Fruit fly (Drosophila melanogaster): ENCODE measurements around the gene CG18787.

Gene CG18787

dm6 chr2L:12004211-12004979 lies 5.3 kb upstream of the CG18787 start (continued):
- TF ChIP-seq Ptx1 (GFP tag; IDR thresholded peaks at IDR 0.05) (no peak), fd102C (GFP tag; optimal IDR thresholded peaks at IDR 0.05) (peak; percentile 88), D (optimal IDR thresholded peaks at IDR 0.05) (no peak), D (GFP tag; optimal IDR thresholded peaks at IDR 0.05) (peak; percentile 75), CG10431 (GFP tag; optimal IDR thresholded peaks at IDR 0.05) (peak; percentile 96), Dip2 (GFP tag; IDR thresholded peaks at IDR 0.05) (no peak), ranshi (GFP tag; IDR thresholded peaks at IDR 0.05) (no peak), Sox100B (GFP tag; optimal IDR thresholded peaks at IDR 0.05) (peak; percentile 72), Bgb (GFP tag; IDR thresholded peaks at IDR 0.05; ENCODE audit: partially characterized antibody) (no peak), Hr39 (optimal IDR thresholded peaks at IDR 0.05) (no peak), sens (GFP tag) (peak; percentile 95), CG5245 (GFP tag; optimal IDR thresholded peaks at IDR 0.05) (no peak), CG1602 (GFP tag; optimal IDR thresholded peaks at IDR 0.05) (peak; percentile 8), CG43689 (GFP tag; IDR thresholded peaks at IDR 0.05) (no peak), jing (GFP tag; optimal IDR thresholded peaks at IDR 0.05) (no peak), jumu (GFP tag; optimal IDR thresholded peaks at IDR 0.05) (no peak), run (tag; optimal IDR thresholded peaks at IDR 0.05) (peak; percentile 77), grn (GFP tag; optimal IDR thresholded peaks at IDR 0.05) (peak; percentile 6), br (optimal IDR thresholded peaks at IDR 0.05) (no peak), tx (GFP tag; optimal IDR thresholded peaks at IDR 0.05) (peak; percentile 22), PHDP (tag; optimal IDR thresholded peaks at IDR 0.05) (peak; percentile 80), dm (GFP tag; optimal IDR thresholded peaks at IDR 0.05) (no peak), CG10267 (tag; optimal IDR thresholded peaks at IDR 0.05) (peak; percentile 10), mld (GFP tag; IDR thresholded peaks at IDR 0.05; ENCODE audit: partially characterized antibody) (no peak), Trl (optimal IDR thresholded peaks at IDR 0.05) (no peak), Trl (GFP tag; optimal IDR thresholded peaks at IDR 0.05) (peak; percentile 79), cato (GFP tag; optimal IDR thresholded peaks at IDR 0.05; ENCODE audit: borderline replicate concordance) (peak; percentile 63), so (GFP tag; IDR thresholded peaks at IDR 0.05) (no peak), Atf3 (GFP tag; optimal IDR thresholded peaks at IDR 0.05) (peak; percentile 34), CG31224 (GFP tag; IDR thresholded peaks at IDR 0.05) (no peak), Spps (tag; optimal IDR thresholded peaks at IDR 0.05) (peak; percentile 7), CG16863 (GFP tag; optimal IDR thresholded peaks at IDR 0.05) (peak; percentile 63), BEAF-32 (GFP tag; optimal IDR thresholded peaks at IDR 0.05) (peak; percentile 58), Gsc (GFP tag; IDR thresholded peaks at IDR 0.05) (no peak), E2f1 (GFP tag; IDR thresholded peaks at IDR 0.05) (no peak), nerfin-2 (GFP tag; IDR thresholded peaks at IDR 0.05; ENCODE audit: partially characterized antibody) (no peak), CG9437 (GFP tag; optimal IDR thresholded peaks at IDR 0.05) (peak; percentile 18), CG10565 (GFP tag; optimal IDR thresholded peaks at IDR 0.05) (no peak), CG4617 (GFP tag; optimal IDR thresholded peaks at IDR 0.05; ENCODE audit: borderline replicate concordance) (peak; percentile 5), NK7.1 (GFP tag; optimal IDR thresholded peaks at IDR 0.05) (no peak), hb (GFP tag; IDR thresholded peaks at IDR 0.05; ENCODE audit: partially characterized antibody) (no peak), Eip74EF (GFP tag; optimal IDR thresholded peaks at IDR 0.05) (peak in 1 of 2 experiments; percentile 38), CG9932 (GFP tag; IDR thresholded peaks at IDR 0.05) (no peak), tll (GFP tag; optimal IDR thresholded peaks at IDR 0.05) (no peak)

Data from whole organism, embryonic.